Fruit fly (Drosophila melanogaster) whole organism, embryonic: ENCODE results near the gene CG15418.

ENCODE experiments used
- Ada2b ChIP-seq: fragments of 200-800 bp; sonication (Bioruptor generic); IDR thresholded peaks from 2 replicates; pipeline ENCODE4 v1.3.6; 2022; ENCODE audit warnings: missing biosample characterization, missing genetic modification characterization
- Blimp-1 ChIP-seq: fragments of 200-800 bp; sonication (Bioruptor generic); optimal IDR thresholded peaks from 3 replicates; lab custom pipeline; 2018; ENCODE audit warnings: missing biosample characterization, missing genetic modification characterization, mild to moderate bottlenecking, moderate library complexity, missing genetic modification reagents
- CG10274 ChIP-seq: fragments of 200-800 bp; sonication (Bioruptor generic); optimal IDR thresholded peaks from 3 replicates; lab custom pipeline; 2017; ENCODE audit warnings: missing biosample characterization, mild to moderate bottlenecking, missing genetic modification characterization
- CG10462 ChIP-seq: fragments of 200-800 bp; sonication (Bioruptor generic); optimal IDR thresholded peaks from 2 replicates; lab custom pipeline; 2016; ENCODE audit warnings: missing biosample characterization, missing genetic modification characterization
- CG12299 ChIP-seq: fragments of 200-800 bp; sonication (Bioruptor generic); optimal IDR thresholded peaks from 2 replicates; lab custom pipeline; 2018; ENCODE audit warnings: missing biosample characterization, mild to moderate bottlenecking, missing genetic modification characterization
- CG12769 ChIP-seq: fragments of 200-800 bp; sonication (Bioruptor generic); optimal IDR thresholded peaks from 2 replicates; lab custom pipeline; 2019; ENCODE audit warnings: missing biosample characterization, mild to moderate bottlenecking, missing genetic modification characterization, moderate library complexity
- CG15696 ChIP-seq: fragments of 200-800 bp; sonication (Bioruptor generic); optimal IDR thresholded peaks from 2 replicates; lab custom pipeline; 2019; ENCODE audit warnings: missing biosample characterization, mild to moderate bottlenecking, missing genetic modification characterization, moderate library complexity
- CG17829 ChIP-seq: fragments of 200-800 bp; optimal IDR thresholded peaks from 2 replicates; lab custom pipeline; 2019; ENCODE audit warnings: missing biosample characterization, mild to moderate bottlenecking, missing genetic modification characterization, moderate library complexity
- CG18011 ChIP-seq: fragments of 200-800 bp; sonication (Bioruptor generic); optimal IDR thresholded peaks from 2 replicates; lab custom pipeline; 2017; ENCODE audit warnings: missing biosample characterization, missing genetic modification characterization, mild to moderate bottlenecking, moderate library complexity, missing genotype
- CG2129 ChIP-seq: fragments of 200-800 bp; sonication (Bioruptor generic); IDR thresholded peaks from 2 replicates; pipeline ENCODE4 v1.3.6; 2022; ENCODE audit warnings: missing biosample characterization, missing genetic modification characterization; ENCODE audit not compliant: partially characterized antibody
- CG2199 ChIP-seq: fragments of 200-800 bp; sonication (Bioruptor generic); IDR thresholded peaks from 3 replicates; pipeline ENCODE4 v1.3.6; 2022; ENCODE audit warnings: missing biosample characterization, missing genetic modification characterization
- CG2712 ChIP-seq: fragments of 200-800 bp; optimal IDR thresholded peaks from 3 replicates; lab custom pipeline; 2019; ENCODE audit warnings: missing biosample characterization, mild to moderate bottlenecking, missing genetic modification characterization, moderate library complexity
- CG34376 ChIP-seq: fragments of 200-800 bp; sonication (Bioruptor generic); optimal IDR thresholded peaks from 2 replicates; lab custom pipeline; 2018; ENCODE audit warnings: missing biosample characterization, mild to moderate bottlenecking, missing genetic modification characterization
- CG4707 ChIP-seq: fragments of 200-800 bp; sonication (Bioruptor generic); optimal IDR thresholded peaks from 2 replicates; lab custom pipeline; 2018; ENCODE audit warnings: missing biosample characterization, mild to moderate bottlenecking, missing genetic modification characterization, moderate library complexity
- CG4730 ChIP-seq: fragments of 200-800 bp; sonication (Bioruptor generic); IDR thresholded peaks from 2 replicates; pipeline ENCODE4 v1.3.6; 2022; ENCODE audit warnings: missing biosample characterization, missing genetic modification characterization
- CG7372 ChIP-seq: fragments of 200-800 bp; sonication (Bioruptor generic); IDR thresholded peaks from 2 replicates; pipeline ENCODE4 v1.3.6; 2022; ENCODE audit warnings: missing biosample characterization, missing genetic modification characterization
- CG8281 ChIP-seq: fragments of 200-800 bp; sonication (Bioruptor generic); optimal IDR thresholded peaks from 2 replicates; lab custom pipeline; 2018; ENCODE audit warnings: missing biosample characterization, mild to moderate bottlenecking, missing genetic modification characterization, moderate library complexity
- CG8290 ChIP-seq, 3 experiments: fragments of 200-800 bp; sonication (Bioruptor generic); optimal IDR thresholded peaks; 2 replicates each; lab custom pipeline; 2016 to 2019; ENCODE audit warnings: missing biosample characterization in 3 of 3, missing genetic modification characterization in 3 of 3, mild to moderate bottlenecking in 2 of 3, moderate library complexity in 1 of 3
- CG8924 ChIP-seq: fragments of 200-800 bp; optimal IDR thresholded peaks from 3 replicates; lab custom pipeline; 2019; ENCODE audit warnings: missing biosample characterization, mild to moderate bottlenecking, missing genetic modification characterization, moderate library complexity
- CG8944 ChIP-seq: fragments of 200-800 bp; sonication (Bioruptor generic); optimal IDR thresholded peaks from 3 replicates; lab custom pipeline; 2016; ENCODE audit warnings: missing biosample characterization, missing genetic modification characterization
- D19B ChIP-seq: fragments of 200-800 bp; sonication (Bioruptor generic); optimal IDR thresholded peaks from 2 replicates; lab custom pipeline; 2017; ENCODE audit warnings: missing biosample characterization, mild to moderate bottlenecking, missing genetic modification characterization
- Dbx ChIP-seq: fragments of 200-800 bp; sonication (Bioruptor generic); IDR thresholded peaks from 3 replicates; pipeline ENCODE4 v1.3.6; 2022; ENCODE audit warnings: missing biosample characterization, missing genetic modification characterization
- Doc3 ChIP-seq: fragments of 200-800 bp; sonication (Bioruptor generic); IDR thresholded peaks from 3 replicates; pipeline ENCODE4 v1.3.6; 2022; ENCODE audit warnings: missing biosample characterization, missing genetic modification characterization; ENCODE audit not compliant: partially characterized antibody
- Dp ChIP-seq: fragments of 200-800 bp; sonication (Bioruptor generic); optimal IDR thresholded peaks from 2 replicates; lab custom pipeline; 2018; ENCODE audit warnings: missing biosample characterization, mild to moderate bottlenecking, missing genetic modification characterization, moderate library complexity
- E2f2 ChIP-seq: fragments of 200-800 bp; sonication (Bioruptor generic); IDR thresholded peaks from 2 replicates; pipeline ENCODE4 v1.3.6; 2022; ENCODE audit warnings: missing biosample characterization, missing genetic modification characterization
- ERR ChIP-seq: fragments of 200-800 bp; sonication (Bioruptor generic); optimal IDR thresholded peaks from 2 replicates; lab custom pipeline; 2016; ENCODE audit warnings: missing biosample characterization, missing genetic modification characterization
- GATAe ChIP-seq: fragments of 200-800 bp; sonication (Bioruptor generic); conservative IDR thresholded peaks from 2 replicates; pipeline ENCODE4 v1.3.6; 2022; ENCODE audit warnings: missing biosample characterization, missing genetic modification characterization
- Hey ChIP-seq: fragments of 200-800 bp; sonication (Bioruptor generic); optimal IDR thresholded peaks from 3 replicates; lab custom pipeline; 2018; ENCODE audit warnings: missing biosample characterization, mild to moderate bottlenecking, missing genetic modification characterization
- Kr ChIP-seq: fragments of 200-800 bp; sonication (Bioruptor generic); optimal IDR thresholded peaks from 2 replicates; lab custom pipeline; 2017; ENCODE audit warnings: missing biosample characterization, mild to moderate bottlenecking, missing genetic modification characterization
- MESR4 ChIP-seq: fragments of 200-800 bp; sonication (Bioruptor generic); optimal IDR thresholded peaks from 2 replicates; lab custom pipeline; 2018; ENCODE audit warnings: missing biosample characterization, mild to moderate bottlenecking, missing genetic modification characterization, moderate library complexity
- MTF-1 ChIP-seq: fragments of 200-800 bp; sonication (Bioruptor generic); optimal IDR thresholded peaks from 2 replicates; lab custom pipeline; 2018; ENCODE audit warnings: missing biosample characterization, mild to moderate bottlenecking, missing genetic modification characterization, borderline replicate concordance
- Nf-YA ChIP-seq: fragments of 200-800 bp; sonication (Bioruptor generic); IDR thresholded peaks from 2 replicates; pipeline ENCODE4 v1.3.6; 2022; ENCODE audit warnings: missing biosample characterization, missing genetic modification characterization
- Pdp1 ChIP-seq, 2 experiments: fragments of 200-800 bp; sonication (Bioruptor generic); optimal IDR thresholded peaks; 3 replicates each; lab custom pipeline; 2016; ENCODE audit warnings: missing biosample characterization in 2 of 2, missing genetic modification characterization in 2 of 2, mild to moderate bottlenecking in 1 of 2, moderate library complexity in 1 of 2
- Sin3A ChIP-seq: fragments of >200 bp; optimal IDR thresholded peaks from 2 replicates; lab custom pipeline; 2018
- Six4 ChIP-seq: fragments of 200-800 bp; sonication (Bioruptor generic); optimal IDR thresholded peaks from 2 replicates; lab custom pipeline; 2016; ENCODE audit warnings: missing biosample characterization, missing genetic modification characterization
- Trl ChIP-seq, 3 experiments: fragments of >200 bp in 2 of 3; fragments of 200-800 bp in 1 of 3; sonication (Bioruptor generic) in 1 of 3; optimal IDR thresholded peaks; 2 replicates in 1 of 3; 3 replicates in 2 of 3; lab custom pipeline; 2016 to 2017; ENCODE audit warnings: missing biosample characterization in 1 of 3, missing genetic modification characterization in 1 of 3
- ash1 ChIP-seq: fragments of 200-800 bp; sonication (Bioruptor generic); optimal IDR thresholded peaks from 2 replicates; lab custom pipeline; 2018; ENCODE audit warnings: missing biosample characterization, mild to moderate bottlenecking, missing genetic modification characterization
- bowl ChIP-seq: fragments of 200-800 bp; sonication (Bioruptor generic); IDR thresholded peaks from 2 replicates; pipeline ENCODE4 v1.3.6; 2022; ENCODE audit warnings: missing biosample characterization, missing genetic modification characterization
- cas ChIP-seq: fragments of 200-800 bp; sonication (Bioruptor generic); IDR thresholded peaks from 2 replicates; pipeline ENCODE4 v1.3.6; 2022; ENCODE audit warnings: missing biosample characterization, missing genetic modification characterization
- chn ChIP-seq: fragments of 200-800 bp; sonication (Bioruptor generic); optimal IDR thresholded peaks from 2 replicates; lab custom pipeline; 2016; ENCODE audit warnings: missing biosample characterization, missing genetic modification characterization
- crp ChIP-seq, 2 experiments: fragments of 200-800 bp; sonication (Bioruptor generic); optimal IDR thresholded peaks; 2 replicates in 1 of 2; 3 replicates in 1 of 2; lab custom pipeline; 2017; ENCODE audit warnings: missing biosample characterization in 2 of 2, missing genetic modification characterization in 2 of 2, mild to moderate bottlenecking in 1 of 2, moderate library complexity in 1 of 2
- dmrt11E ChIP-seq: fragments of 200-800 bp; sonication (Bioruptor generic); optimal IDR thresholded peaks from 3 replicates; lab custom pipeline; 2018; ENCODE audit warnings: missing biosample characterization, mild to moderate bottlenecking, missing genetic modification characterization, moderate library complexity
- dpn ChIP-seq, 2 experiments: fragments of 200-800 bp; sonication (Bioruptor generic); optimal IDR thresholded peaks; 3 replicates each; lab custom pipeline; 2016; ENCODE audit warnings: missing biosample characterization in 2 of 2, missing genetic modification characterization in 2 of 2
- ind ChIP-seq: fragments of 200-800 bp; sonication (Bioruptor generic); optimal IDR thresholded peaks from 3 replicates; lab custom pipeline; 2016; ENCODE audit warnings: missing biosample characterization, missing genetic modification characterization
- ken ChIP-seq: fragments of 200-800 bp; sonication (Bioruptor generic); IDR thresholded peaks from 3 replicates; pipeline ENCODE4 v1.3.6; 2022; ENCODE audit warnings: missing biosample characterization, missing genetic modification characterization
- maf-S ChIP-seq: fragments of 200-800 bp; sonication (Bioruptor generic); optimal IDR thresholded peaks from 2 replicates; lab custom pipeline; 2016; ENCODE audit warnings: missing biosample characterization, missing genetic modification characterization
- mam ChIP-seq: fragments of 200-800 bp; sonication (Bioruptor generic); optimal IDR thresholded peaks from 3 replicates; lab custom pipeline; 2016; ENCODE audit warnings: missing biosample characterization, missing genetic modification characterization
- psq ChIP-seq: fragments of 200-800 bp; sonication (Bioruptor generic); optimal IDR thresholded peaks from 2 replicates; lab custom pipeline; 2017; ENCODE audit warnings: missing biosample characterization, missing genetic modification characterization
- tll ChIP-seq, 2 experiments: fragments of 200-800 bp in 1 of 2; fragments of >200 bp in 1 of 2; sonication (Bioruptor generic) in 1 of 2; optimal IDR thresholded peaks; 2 replicates each; lab custom pipeline; 2017 to 2019; ENCODE audit warnings: missing biosample characterization in 2 of 2, missing genetic modification characterization in 2 of 2, mild to moderate bottlenecking in 1 of 2, moderate library complexity in 1 of 2

Gene CG15418

DNA sequence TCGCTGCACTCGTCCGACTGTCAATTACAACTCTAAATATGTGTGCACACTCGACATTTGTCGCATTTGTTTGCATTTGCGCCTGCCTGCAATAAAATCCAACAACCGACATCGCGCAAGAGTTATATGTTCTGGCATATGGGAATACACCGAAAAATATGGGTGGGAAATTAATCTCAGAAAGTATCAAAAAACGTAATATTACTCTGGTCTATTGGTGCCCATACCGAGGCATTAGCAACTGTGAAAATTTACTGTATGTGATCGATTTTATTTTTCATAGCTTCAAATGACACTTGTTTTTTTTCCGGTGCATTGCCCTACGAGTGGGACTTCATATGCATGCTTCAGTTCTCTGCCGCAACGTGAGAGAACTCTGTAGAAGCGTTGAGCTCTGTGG lies 47.6 kb downstream of the CG15418 start (continued):
- TF ChIP-seq crp (GFP tag; optimal IDR thresholded peaks at IDR 0.05; lab: Kevin White, UChicago) (no peak), dpn (GFP tag; optimal IDR thresholded peaks at IDR 0.05; lab: Kevin White, UChicago) (peak; percentile 77 to 79), CG4707 (peak; percentile 63), Sin3A (lab: Kevin White, UChicago) (no peak), cas (GFP tag; lab: Robert Waterston, UW) (no peak), CG2129 (no peak), CG15696 (tag; lab: Kevin White, UChicago) (peak; percentile 78), Pdp1 (GFP tag; optimal IDR thresholded peaks at IDR 0.05; lab: Kevin White, UChicago) (peak; percentile 61 to 77), CG12299 (tag; lab: Kevin White, UChicago) (peak; percentile 49), Doc3 (GFP tag; lab: Robert Waterston, UW) (no peak), Hey (peak; percentile 27), ash1 (GFP tag; lab: Kevin White, UChicago) (no peak), CG8924 (tag; lab: Kevin White, UChicago) (peak; percentile 69), CG17829 (tag; lab: Kevin White, UChicago) (peak; percentile 85), CG8944 (GFP tag; lab: Kevin White, UChicago) (peak; percentile 82), Dp (GFP tag; lab: Kevin White, UChicago) (no peak), maf-S (GFP tag; lab: Kevin White, UChicago) (peak; percentile 38), chn (peak; percentile 83), CG2199 (GFP tag; lab: Robert Waterston, UW) (peak; percentile 78; the same call in 1 of the 3 replicates), Ada2b (GFP tag; lab: Robert Waterston, UW) (peak; percentile 83), psq (GFP tag; lab: Kevin White, UChicago) (peak; percentile 7), Kr (peak; percentile 36), mam (GFP tag; lab: Kevin White, UChicago) (peak; percentile 3), CG18011 (no peak), CG7372 (GFP tag; lab: Robert Waterston, UW) (peak; percentile 57), Nf-YA (GFP tag; lab: Robert Waterston, UW) (peak; percentile 55; the same call in 1 of the 2 replicates), CG4730 (peak; percentile 83), tll (GFP tag; optimal IDR thresholded peaks at IDR 0.05; lab: Kevin White, UChicago) (no peak), D19B (GFP tag; lab: Kevin White, UChicago) (no peak), CG8281 (peak; percentile 8), CG8290 (GFP tag; optimal IDR thresholded peaks at IDR 0.05; lab: Kevin White, UChicago) (peak; percentile 62), CG8290 (tag; optimal IDR thresholded peaks at IDR 0.05; lab: Kevin White, UChicago) (peak; percentile 16 to 79), CG34376 (GFP tag; lab: Kevin White, UChicago) (no peak), CG10274 (GFP tag; lab: Kevin White, UChicago) (no peak), Six4 (GFP tag; lab: Kevin White, UChicago) (peak; percentile 67), CG12769 (tag; lab: Kevin White, UChicago) (peak; percentile 80), bowl (GFP tag; lab: Robert Waterston, UW) (no peak), dmrt11E (tag; lab: Kevin White, UChicago) (peak; percentile 94), Trl (optimal IDR thresholded peaks at IDR 0.05; lab: Kevin White, UChicago) (no peak), Trl (GFP tag; optimal IDR thresholded peaks at IDR 0.05; lab: Kevin White, UChicago) (peak; percentile 70), ind (peak; percentile 65), CG10462 (GFP tag; lab: Kevin White, UChicago) (peak; percentile 52), MTF-1 (GFP tag; lab: Kevin White, UChicago) (peak; percentile 19), ERR (peak; percentile 63), E2f2 (GFP tag; lab: Robert Waterston, UW) (peak; percentile 52), GATAe (GFP tag; lab: Robert Waterston, UW) (peak; percentile 18; the same call in 1 of the 2 replicates), Dbx (GFP tag; lab: Robert Waterston, UW) (no peak), MESR4 (GFP tag; lab: Kevin White, UChicago) (no peak), Blimp-1 (peak; percentile 83), CG2712 (peak; percentile 88), ken (GFP tag; lab: Robert Waterston, UW) (peak; percentile 84)
